Fruit fly (Drosophila melanogaster): ENCODE measurements around the gene Sf3b5.

Gene Sf3b5

dm6 chr3R:9033619-9034401, 18.7 kb upstream of the Sf3b5 start (continued):
- TF ChIP-seq CG14860 (GFP tag; IDR thresholded peaks at IDR 0.05; ENCODE audit: partially characterized antibody), result no peak
- TF ChIP-seq kay (GFP tag; optimal IDR thresholded peaks at IDR 0.05), result peak; percentile 66
- peak; percentile 36 for TF ChIP-seq CG17328 (GFP tag; IDR thresholded peaks at IDR 0.05)
- TF ChIP-seq CG10274 (GFP tag; optimal IDR thresholded peaks at IDR 0.05), result peak; percentile 45
- TF ChIP-seq salm (tag; optimal IDR thresholded peaks at IDR 0.05), result peak; percentile 79
- no peak for TF ChIP-seq CG11696 (GFP tag; IDR thresholded peaks at IDR 0.05)
- no peak for TF ChIP-seq da (GFP tag; optimal IDR thresholded peaks at IDR 0.05)
- no peak for TF ChIP-seq CG10321 (GFP tag; IDR thresholded peaks at IDR 0.05)
- peak; percentile 16 for TF ChIP-seq gcm2 (GFP tag; optimal IDR thresholded peaks at IDR 0.05)
- TF ChIP-seq CHES-1-like (GFP tag; optimal IDR thresholded peaks at IDR 0.05), result no peak
- peak; percentile 92 for TF ChIP-seq CG17829 (tag; optimal IDR thresholded peaks at IDR 0.05)
- TF ChIP-seq grn (GFP tag; optimal IDR thresholded peaks at IDR 0.05), result peak; percentile 14
- TF ChIP-seq Mrtf (GFP tag; IDR thresholded peaks at IDR 0.05), result no peak
- no peak for TF ChIP-seq Hr39 (optimal IDR thresholded peaks at IDR 0.05)
- peak; percentile 81 for TF ChIP-seq ash1 (GFP tag; optimal IDR thresholded peaks at IDR 0.05)
- no peak for TF ChIP-seq CG9797 (GFP tag; optimal IDR thresholded peaks at IDR 0.05)
- TF ChIP-seq CG12236 (GFP tag; optimal IDR thresholded peaks at IDR 0.05), result no peak
- TF ChIP-seq CoRest (tag; optimal IDR thresholded peaks at IDR 0.05), result peak; percentile 93
- peak in 1 of 3 experiments; percentile 92 for TF ChIP-seq lola (GFP tag; optimal IDR thresholded peaks at IDR 0.05)
- peak; percentile 60 for TF ChIP-seq CG13123 (GFP tag; optimal IDR thresholded peaks at IDR 0.05)
- peak; percentile 15 for TF ChIP-seq disco-r (GFP tag; optimal IDR thresholded peaks at IDR 0.05)
- TF ChIP-seq CG16863 (GFP tag; optimal IDR thresholded peaks at IDR 0.05), result peak; percentile 25
- TF ChIP-seq BEAF-32 (GFP tag; optimal IDR thresholded peaks at IDR 0.05), result peak; percentile 6
- TF ChIP-seq jumu (GFP tag; optimal IDR thresholded peaks at IDR 0.05), result peak; percentile 12
- peak; percentile 95 for TF ChIP-seq Tbp (GFP tag; optimal IDR thresholded peaks at IDR 0.05)
- TF ChIP-seq CG7963 (GFP tag; IDR thresholded peaks at IDR 0.05; ENCODE audit: partially characterized antibody), result no peak
- TF ChIP-seq CG10209 (GFP tag; optimal IDR thresholded peaks at IDR 0.05), result peak; percentile 82
- peak; percentile 91 for TF ChIP-seq CG10543 (GFP tag; optimal IDR thresholded peaks at IDR 0.05)
- TF ChIP-seq D19A (tag; optimal IDR thresholded peaks at IDR 0.05), result peak; percentile 87
- peak; percentile 61 for TF ChIP-seq CG6813 (GFP tag; optimal IDR thresholded peaks at IDR 0.05)
- TF ChIP-seq CG5245 (GFP tag; optimal IDR thresholded peaks at IDR 0.05), result peak; percentile 38
- peak; percentile 81 for TF ChIP-seq CG15479 (GFP tag; optimal IDR thresholded peaks at IDR 0.05)
- no peak for TF ChIP-seq TFAM (GFP tag; optimal IDR thresholded peaks at IDR 0.05)
- TF ChIP-seq Kr (GFP tag; optimal IDR thresholded peaks at IDR 0.05), result peak; percentile 50
- TF ChIP-seq CG1529 (GFP tag; optimal IDR thresholded peaks at IDR 0.05), result peak; percentile 74
- TF ChIP-seq CG12219 (GFP tag; optimal IDR thresholded peaks at IDR 0.05), result peak; percentile 65
- TF ChIP-seq CG11504 (tag; optimal IDR thresholded peaks at IDR 0.05), result peak; percentile 88
- TF ChIP-seq slbo (GFP tag; IDR thresholded peaks at IDR 0.05), result peak; percentile 59; the same call in 1 of the 2 replicates
- TF ChIP-seq Dp (GFP tag; optimal IDR thresholded peaks at IDR 0.05), result peak; percentile 28
- TF ChIP-seq CG4360 (GFP tag; IDR thresholded peaks at IDR 0.05), result peak; percentile 94
- 0 out of 2 replicates have a peak, but pooled peaks have one; percentile 8 for TF ChIP-seq Nf-YA (GFP tag; IDR thresholded peaks at IDR 0.05)
- TF ChIP-seq Hr3 (GFP tag; optimal IDR thresholded peaks at IDR 0.05), result peak; percentile 63
- peak; percentile 77 for TF ChIP-seq CG4424 (GFP tag; optimal IDR thresholded peaks at IDR 0.05)
- no peak for TF ChIP-seq CG11560 (tag; IDR thresholded peaks at IDR 0.05)
- peak; percentile 85 for TF ChIP-seq CG10979 (tag; optimal IDR thresholded peaks at IDR 0.05)
- TF ChIP-seq chm (GFP tag; IDR thresholded peaks at IDR 0.05), result peak; percentile 84
- TF ChIP-seq Ravus (GFP tag; IDR thresholded peaks at IDR 0.05), result peak; percentile 12; the same call in 1 of the 2 replicates
- TF ChIP-seq CG34422 (GFP tag; IDR thresholded peaks at IDR 0.05), result peak; percentile 72; the same call in 2 of the 3 replicates
- peak; percentile 57; the same call in 1 of the 2 replicates for TF ChIP-seq CG9932 (GFP tag; IDR thresholded peaks at IDR 0.05)

Data from whole organism, embryonic.